Worm (Caenorhabditis elegans) whole organism, L3 larva: ENCODE data around the gene fat-6.

Experiments
- R02D3.7 ChIP-seq: fragments of 150-350 bp; optimal IDR thresholded peaks from 2 replicates; lab custom pipeline; 2014; ENCODE audit warnings: missing biosample characterization, missing genetic modification characterization
- ZK546.5 ChIP-seq: sonication (generic microtip); optimal IDR thresholded peaks from 2 replicates; lab custom pipeline; 2017; ENCODE audit warnings: missing biosample characterization, missing genetic modification characterization
- aly-2 ChIP-seq: fragments of 150-350 bp; optimal IDR thresholded peaks from 2 replicates; lab custom pipeline; 2014; ENCODE audit warnings: missing biosample characterization, missing genetic modification characterization
- ama-1 ChIP-seq: fragments of 150-350 bp; optimal IDR thresholded peaks from 2 replicates; lab custom pipeline; 2018
- ceh-16 ChIP-seq: sonication (generic microtip); optimal IDR thresholded peaks from 2 replicates; lab custom pipeline; 2017; ENCODE audit warnings: missing biosample characterization, missing genetic modification characterization
- ceh-28 ChIP-seq: fragments of 150-350 bp; optimal IDR thresholded peaks from 2 replicates; lab custom pipeline; 2014; ENCODE audit warnings: missing biosample characterization, missing genetic modification reagents, missing genetic modification characterization
- ceh-82 ChIP-seq: fragments of 150-350 bp; optimal IDR thresholded peaks from 2 replicates; lab custom pipeline; 2014; ENCODE audit warnings: missing biosample characterization, missing genetic modification characterization
- ceh-9 ChIP-seq: sonication (generic microtip); optimal IDR thresholded peaks from 2 replicates; lab custom pipeline; 2018; ENCODE audit warnings: missing biosample characterization, missing genetic modification characterization
- egl-27 ChIP-seq: sonication (generic microtip); optimal IDR thresholded peaks from 4 replicates; lab custom pipeline; 2017; ENCODE audit warnings: missing biosample characterization, missing genetic modification reagents, missing genetic modification characterization
- egl-5 ChIP-seq: fragments of 150-350 bp; optimal IDR thresholded peaks from 2 replicates; lab custom pipeline; 2017; ENCODE audit warnings: missing biosample characterization, missing genetic modification reagents, missing genetic modification characterization, inconsistent platforms
- elt-1 ChIP-seq: fragments of 150-350 bp; optimal IDR thresholded peaks from 2 replicates; lab custom pipeline; 2014; ENCODE audit warnings: missing biosample characterization, missing genetic modification characterization
- elt-2 ChIP-seq: sonication (generic microtip); optimal IDR thresholded peaks from 2 replicates; lab custom pipeline; 2016; ENCODE audit warnings: missing genetic modification reagents, mild to moderate bottlenecking, missing genetic modification characterization, missing compliant biosample characterization
- fkh-10 ChIP-seq: sonication (generic microtip); optimal IDR thresholded peaks from 2 replicates; lab custom pipeline; 2017; ENCODE audit warnings: missing biosample characterization, missing genetic modification reagents, missing genetic modification characterization
- fkh-2 ChIP-seq: fragments of 150-350 bp; optimal IDR thresholded peaks from 2 replicates; lab custom pipeline; 2014; ENCODE audit warnings: missing biosample characterization, missing genetic modification reagents, missing genetic modification characterization
- fos-1 ChIP-seq: fragments of 150-350 bp; optimal IDR thresholded peaks from 2 replicates; lab custom pipeline; 2014; ENCODE audit warnings: missing biosample characterization, missing genetic modification characterization
- hmg-11 ChIP-seq: sonication (generic microtip); optimal IDR thresholded peaks from 2 replicates; lab custom pipeline; 2016; ENCODE audit warnings: missing genetic modification characterization, missing compliant biosample characterization
- lin-15B ChIP-seq: fragments of 150-350 bp; optimal IDR thresholded peaks from 2 replicates; lab custom pipeline; 2014; ENCODE audit warnings: missing biosample characterization, missing genetic modification characterization
- lin-39 ChIP-seq: fragments of 150-350 bp; optimal IDR thresholded peaks from 2 replicates; lab custom pipeline; 2018; ENCODE audit warnings: missing biosample characterization, missing genetic modification reagents, missing genetic modification characterization
- mdl-1 ChIP-seq: fragments of 150-350 bp; optimal IDR thresholded peaks from 2 replicates; lab custom pipeline; 2014; ENCODE audit warnings: missing biosample characterization, missing genetic modification characterization
- nfya-1 ChIP-seq: sonication (generic microtip); optimal IDR thresholded peaks from 2 replicates; lab custom pipeline; 2017; ENCODE audit warnings: missing genetic modification characterization, mild to moderate bottlenecking, missing compliant biosample characterization, antibody characterized with exemption, moderate library complexity; ENCODE audit not compliant: insufficient read depth
- nhr-12 ChIP-seq: fragments of 150-350 bp; optimal IDR thresholded peaks from 2 replicates; lab custom pipeline; 2014; ENCODE audit warnings: missing biosample characterization, missing genetic modification characterization
- nhr-23 ChIP-seq: fragments of 150-350 bp; optimal IDR thresholded peaks from 2 replicates; lab custom pipeline; 2014; ENCODE audit warnings: missing biosample characterization, missing genetic modification reagents, missing genetic modification characterization
- nhr-25 ChIP-seq: sonication (generic microtip); optimal IDR thresholded peaks from 2 replicates; lab custom pipeline; 2017; ENCODE audit warnings: missing biosample characterization, missing genetic modification characterization
- nhr-43 ChIP-seq: sonication (generic microtip); optimal IDR thresholded peaks from 2 replicates; lab custom pipeline; 2016; ENCODE audit warnings: mild to moderate bottlenecking, missing genetic modification characterization, missing compliant biosample characterization; ENCODE audit not compliant: poor library complexity, severe bottlenecking
- nhr-67 ChIP-seq: fragments of 150-350 bp; optimal IDR thresholded peaks from 2 replicates; lab custom pipeline; 2014; ENCODE audit warnings: missing biosample characterization, missing genetic modification characterization
- nhr-77 ChIP-seq: fragments of 150-350 bp; optimal IDR thresholded peaks from 2 replicates; lab custom pipeline; 2014; ENCODE audit warnings: missing biosample characterization, missing genetic modification characterization
- pha-4 ChIP-seq: fragments of 150-350 bp; optimal IDR thresholded peaks from 2 replicates; lab custom pipeline; 2014; ENCODE audit warnings: missing biosample characterization, missing genetic modification reagents, missing genetic modification characterization
- pqm-1 ChIP-seq: fragments of 150-350 bp; optimal IDR thresholded peaks from 2 replicates; lab custom pipeline; 2017; ENCODE audit warnings: missing biosample characterization, missing genetic modification characterization, inconsistent platforms
- sea-2 ChIP-seq: fragments of 150-350 bp; sonication (generic microtip); optimal IDR thresholded peaks from 4 replicates; lab custom pipeline; 2014; ENCODE audit warnings: missing biosample characterization, missing genetic modification reagents, missing genetic modification characterization
- snpc-4 ChIP-seq: fragments of 150-350 bp; optimal IDR thresholded peaks from 2 replicates; lab custom pipeline; 2014; ENCODE audit warnings: missing biosample characterization, missing genetic modification characterization
- unc-39 ChIP-seq: sonication (generic microtip); optimal IDR thresholded peaks from 4 replicates; lab custom pipeline; 2017; ENCODE audit warnings: missing biosample characterization, missing genetic modification characterization
- unc-62 ChIP-seq: fragments of 150-350 bp; sonication (generic microtip); optimal IDR thresholded peaks from 4 replicates; lab custom pipeline; 2014; ENCODE audit warnings: missing biosample characterization, missing genetic modification reagents, missing genetic modification characterization
- ztf-4 ChIP-seq: fragments of 150-350 bp; optimal IDR thresholded peaks from 2 replicates; lab custom pipeline; 2014; ENCODE audit warnings: missing biosample characterization, missing genetic modification characterization

The fat-6 gene

DNA sequence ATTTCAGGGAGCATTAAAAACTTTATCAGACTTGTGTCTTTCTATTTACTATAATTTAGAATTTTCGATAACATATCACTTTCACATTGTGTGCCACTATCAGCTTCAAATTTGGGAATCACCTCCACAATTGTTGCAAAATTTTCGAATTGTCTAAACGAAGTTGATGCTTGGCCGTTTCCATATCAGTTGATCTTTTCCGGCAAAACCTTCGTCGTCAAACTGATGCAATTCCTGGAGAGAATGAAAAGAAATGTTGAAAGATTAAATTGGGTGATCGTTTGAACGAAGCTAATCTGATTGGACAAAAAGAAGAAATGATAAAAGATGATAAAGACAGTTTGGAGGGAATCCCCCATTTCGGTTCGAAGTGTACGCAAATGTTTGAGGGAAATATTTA is 40.1 kb upstream of the fat-6 start (continued):
- TF ChIP-seq fos-1 (tag; lab: Kevin White, UChicago) (peak; percentile 67), ceh-9 (tag; lab: Kevin White, UChicago) (no peak), aly-2 (tag; lab: Kevin White, UChicago) (no peak), ztf-4 (tag; lab: Kevin White, UChicago) (peak; percentile 34), fkh-10 (no peak), hmg-11 (tag; lab: Kevin White, UChicago) (no peak), ZK546.5 (tag; lab: Kevin White, UChicago) (no peak), unc-39 (tag; lab: Kevin White, UChicago) (no peak), sea-2 (GFP tag; lab: Kevin White, UChicago) (no peak), nhr-77 (no peak)

DNA sequence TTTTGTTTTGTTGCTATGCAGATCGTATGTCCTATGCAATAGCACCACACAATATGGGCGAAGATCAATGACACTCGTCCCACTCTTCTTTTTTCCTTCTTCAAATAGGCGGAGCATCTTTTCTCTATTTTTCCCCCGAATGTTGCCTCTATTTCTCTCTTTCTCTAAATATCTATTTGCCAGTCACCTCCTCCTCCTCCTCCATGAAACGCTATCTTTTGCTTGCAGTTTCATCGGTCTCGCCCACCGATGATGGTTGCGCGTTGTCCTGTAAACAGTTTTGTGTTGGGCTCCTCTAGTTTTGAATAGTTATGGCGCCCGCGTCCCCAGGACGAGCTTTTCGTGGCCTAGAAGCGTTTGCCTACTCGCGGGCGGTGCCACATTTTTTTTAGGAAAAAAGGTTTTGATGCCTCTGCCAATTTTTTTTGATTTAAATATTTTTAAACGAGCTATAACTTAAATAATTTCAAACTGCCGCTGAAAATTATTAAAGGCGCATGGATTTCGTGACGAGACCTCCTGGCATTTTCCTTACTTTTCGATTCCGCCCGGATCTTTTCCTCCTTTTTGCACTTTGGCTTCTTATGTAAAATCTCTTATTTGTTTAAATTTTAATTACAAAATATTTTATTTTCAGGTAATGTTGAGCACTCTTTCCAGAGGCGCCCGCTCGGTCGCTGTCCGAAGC is 37.3 kb upstream of the fat-6 start, which contains the start of gene gdh-1:
TSS of gene gdh-1 (plus strand) at position 638 of the 688 bp plus-strand sequence.
- TF ChIP-seq pha-4 (tag; lab: Kevin White, UChicago): peak; percentile 91
- TF ChIP-seq nfya-1 (tag; lab: Kevin White, UChicago): peak; percentile 44
- peak; percentile 74 for TF ChIP-seq nhr-25 (tag; lab: Kevin White, UChicago)
- TF ChIP-seq elt-1 (tag; lab: Kevin White, UChicago): no peak
- no peak for TF ChIP-seq ceh-28 (tag; lab: Kevin White, UChicago)
- TF ChIP-seq nhr-43: peak; percentile 46
- TF ChIP-seq egl-5 (tag; lab: Kevin White, UChicago): peak; percentile 2
- peak; percentile 62 for TF ChIP-seq ama-1
- peak; percentile 49 for TF ChIP-seq pqm-1
- TF ChIP-seq elt-2: peak; percentile 58

DNA sequence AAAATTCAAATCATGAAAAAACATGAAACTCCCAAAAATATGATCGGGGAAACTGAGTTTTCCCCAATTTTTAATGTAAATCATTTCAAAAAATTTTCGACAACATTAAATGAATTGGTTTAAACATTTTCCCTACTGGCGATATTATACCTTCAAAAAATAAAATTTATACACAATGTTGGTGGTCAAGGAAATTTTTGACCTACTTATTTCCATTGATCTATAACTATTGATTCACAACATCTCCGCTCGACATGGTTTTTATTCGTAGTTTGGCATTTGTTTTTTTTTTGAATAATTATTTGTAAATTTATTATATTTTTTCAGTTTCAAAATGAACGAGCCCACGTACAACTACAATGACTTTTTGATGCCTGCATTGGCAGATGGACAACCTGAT is 34.8 kb upstream of the fat-6 start, which contains the start of gene tbx-36:
TSS of gene tbx-36 (plus strand) at position 301 of the 400 bp plus-strand sequence.
- no peak for TF ChIP-seq fkh-2 (tag; lab: Kevin White, UChicago)
- no peak for TF ChIP-seq nhr-67 (tag; lab: Kevin White, UChicago)
- no peak for TF ChIP-seq R02D3.7 (tag; lab: Kevin White, UChicago)

DNA sequence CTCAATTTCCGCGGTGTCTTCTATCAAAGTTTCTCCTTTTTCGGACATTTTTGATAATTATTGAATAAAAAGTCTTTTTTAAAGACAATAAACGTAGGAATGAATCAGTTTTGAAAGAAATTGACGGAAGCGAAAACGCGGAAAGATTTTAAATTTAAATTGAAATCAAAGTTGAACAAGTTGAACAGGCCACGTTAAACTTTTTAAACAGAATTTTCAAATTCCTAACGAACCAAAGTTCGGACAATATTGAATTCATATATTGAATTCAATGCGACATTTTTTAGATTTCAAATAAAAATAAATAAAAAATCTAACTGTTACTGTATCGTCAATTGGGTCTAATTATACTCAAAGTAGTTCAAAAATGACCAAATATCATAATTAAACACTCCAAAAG is 34.2 kb upstream of the fat-6 start, which contains the start of gene hdl-1:
TSS of gene hdl-1 (minus strand) at position 101 of the 400 bp plus-strand sequence.
- TF ChIP-seq nhr-12 (tag; lab: Kevin White, UChicago) (no peak), lin-15B (tag; lab: Kevin White, UChicago) (no peak), nhr-23 (tag; lab: Kevin White, UChicago) (no peak), snpc-4 (tag; lab: Kevin White, UChicago) (no peak), egl-27 (no peak), ceh-16 (tag; lab: Kevin White, UChicago) (no peak), nhr-67 (tag; lab: Kevin White, UChicago) (no peak), unc-39 (tag; lab: Kevin White, UChicago) (no peak), unc-62 (GFP tag; lab: Kevin White, UChicago) (no peak), elt-1 (tag; lab: Kevin White, UChicago) (no peak), ztf-4 (tag; lab: Kevin White, UChicago) (no peak), lin-39 (tag; lab: Kevin White, UChicago) (no peak)

DNA sequence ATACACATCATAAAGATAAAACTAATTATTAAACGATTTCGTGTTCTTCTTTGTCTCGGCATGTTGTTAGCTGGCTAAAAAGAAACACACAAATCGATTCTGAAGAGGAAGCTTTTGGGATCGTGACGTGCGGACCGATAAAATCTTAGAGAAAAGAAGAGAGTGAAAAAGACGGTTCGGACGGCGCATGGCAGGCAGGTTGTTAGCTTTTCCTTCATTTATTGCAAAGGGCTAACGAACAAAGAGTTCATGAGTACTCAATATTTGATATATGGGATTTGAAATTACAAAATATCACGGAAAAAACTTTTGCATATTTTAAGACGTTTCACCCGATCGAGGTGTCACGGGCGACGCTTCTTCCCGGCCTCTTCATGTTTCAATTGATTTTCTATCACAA is 30.1 kb upstream of the fat-6 start, which contains the start of gene ZK829.3:
TSS of gene ZK829.3 (minus strand) at position 101 of the 400 bp plus-strand sequence.
- no peak for TF ChIP-seq nhr-77
- TF ChIP-seq nhr-25 (tag; lab: Kevin White, UChicago): no peak
- no peak for TF ChIP-seq ceh-28 (tag; lab: Kevin White, UChicago)
- TF ChIP-seq hmg-11 (tag; lab: Kevin White, UChicago): no peak
- TF ChIP-seq ceh-82 (tag; lab: Kevin White, UChicago): no peak
- no peak for TF ChIP-seq nhr-67 (tag; lab: Kevin White, UChicago)
- no peak for TF ChIP-seq mdl-1 (tag; lab: Kevin White, UChicago)
- TF ChIP-seq fos-1 (tag; lab: Kevin White, UChicago): no peak
- no peak for TF ChIP-seq nhr-43
- TF ChIP-seq nhr-23 (tag; lab: Kevin White, UChicago): no peak
